Worm (Caenorhabditis elegans) whole organism, mixed stage, embryonic: Measurements from ENCODE around the gene T26G10.3.

Experiments
- M03D4.4 ChIP-seq: sonication (generic microtip); optimal IDR thresholded peaks from 2 replicates; lab custom pipeline; 2017; ENCODE audit warnings: mild to moderate bottlenecking, missing genetic modification characterization, missing compliant biosample characterization
- bed-3 ChIP-seq: fragments of 200-800 bp; sonication (Bioruptor generic); optimal IDR thresholded peaks from 3 replicates; lab custom pipeline; 2018; ENCODE audit warnings: mild to moderate bottlenecking, missing genetic modification characterization, moderate library complexity, missing compliant biosample characterization
- blmp-1 ChIP-seq: fragments of 150-350 bp; optimal IDR thresholded peaks from 2 replicates; lab custom pipeline; 2014; ENCODE audit warnings: missing biosample characterization, missing genetic modification characterization
- ceh-39 ChIP-seq: fragments of 150-350 bp; optimal IDR thresholded peaks from 2 replicates; lab custom pipeline; 2014; ENCODE audit warnings: missing biosample characterization, missing genetic modification characterization
- ceh-43 ChIP-seq: fragments of 200-800 bp; sonication (Bioruptor generic); optimal IDR thresholded peaks from 2 replicates; lab custom pipeline; 2018; ENCODE audit warnings: mild to moderate bottlenecking, missing genetic modification characterization, moderate library complexity, missing compliant biosample characterization
- ceh-83 ChIP-seq: fragments of 200-800 bp; sonication (Bioruptor generic); optimal IDR thresholded peaks from 2 replicates; lab custom pipeline; 2018; ENCODE audit warnings: mild to moderate bottlenecking, missing genetic modification characterization, missing compliant biosample characterization
- ces-1 ChIP-seq: fragments of 150-350 bp; optimal IDR thresholded peaks from 2 replicates; lab custom pipeline; 2014; ENCODE audit warnings: missing biosample characterization, missing genetic modification reagents, missing genetic modification characterization
- cnd-1 ChIP-seq: fragments of 200-800 bp; sonication (Bioruptor generic); optimal IDR thresholded peaks from 2 replicates; lab custom pipeline; 2018; ENCODE audit warnings: mild to moderate bottlenecking, missing genetic modification characterization, missing compliant biosample characterization
- drap-1 ChIP-seq: fragments of 200-800 bp; sonication (Bioruptor generic); optimal IDR thresholded peaks from 3 replicates; lab custom pipeline; 2018; ENCODE audit warnings: mild to moderate bottlenecking, missing genetic modification characterization, missing compliant biosample characterization
- elt-1 ChIP-seq: sonication (generic microtip); optimal IDR thresholded peaks from 2 replicates; lab custom pipeline; 2017; ENCODE audit warnings: missing genetic modification characterization, mild to moderate bottlenecking, missing compliant biosample characterization, antibody characterized with exemption, moderate library complexity, borderline replicate concordance; ENCODE audit not compliant: insufficient read depth
- elt-3 ChIP-seq: fragments of 150-350 bp; optimal IDR thresholded peaks from 2 replicates; lab custom pipeline; 2014; ENCODE audit warnings: missing biosample characterization, missing genetic modification characterization
- flh-1 ChIP-seq: fragments of 200-800 bp; sonication (Bioruptor generic); optimal IDR thresholded peaks from 2 replicates; lab custom pipeline; 2018; ENCODE audit warnings: mild to moderate bottlenecking, missing genetic modification characterization, moderate library complexity, missing compliant biosample characterization
- ham-2 ChIP-seq: fragments of 200-800 bp; sonication (Bioruptor generic); optimal IDR thresholded peaks from 2 replicates; lab custom pipeline; 2018; ENCODE audit warnings: mild to moderate bottlenecking, missing genetic modification characterization, missing compliant biosample characterization
- hlh-1 ChIP-seq: fragments of 150-350 bp; optimal IDR thresholded peaks from 2 replicates; lab custom pipeline; 2014; ENCODE audit warnings: missing biosample characterization, missing genetic modification reagents, missing genetic modification characterization
- lin-13 ChIP-seq: fragments of 150-350 bp; optimal IDR thresholded peaks from 2 replicates; lab custom pipeline; 2014; ENCODE audit warnings: missing biosample characterization, missing genetic modification characterization
- lin-32 ChIP-seq: fragments of 200-800 bp; sonication (Bioruptor generic); optimal IDR thresholded peaks from 2 replicates; lab custom pipeline; 2018; ENCODE audit warnings: mild to moderate bottlenecking, missing genetic modification characterization, missing compliant biosample characterization
- lsy-2 ChIP-seq: fragments of 150-350 bp; optimal IDR thresholded peaks from 2 replicates; lab custom pipeline; 2014; ENCODE audit warnings: missing biosample characterization, missing genetic modification characterization
- mab-5 ChIP-seq: fragments of 150-350 bp; optimal IDR thresholded peaks from 2 replicates; lab custom pipeline; 2014; ENCODE audit warnings: missing biosample characterization, missing genetic modification characterization
- mep-1 ChIP-seq: fragments of 150-350 bp; optimal IDR thresholded peaks from 2 replicates; lab custom pipeline; 2017; ENCODE audit warnings: missing biosample characterization, missing genetic modification reagents, missing genetic modification characterization, inconsistent platforms
- mls-2 ChIP-seq: sonication (generic microtip); optimal IDR thresholded peaks from 2 replicates; lab custom pipeline; 2016; ENCODE audit warnings: mild to moderate bottlenecking, missing genetic modification characterization, moderate library complexity, missing compliant biosample characterization
- nhr-12 ChIP-seq: fragments of 150-350 bp; optimal IDR thresholded peaks from 2 replicates; lab custom pipeline; 2014; ENCODE audit warnings: missing biosample characterization, missing genetic modification characterization
- nhr-2 ChIP-seq: fragments of 150-350 bp; optimal IDR thresholded peaks from 2 replicates; lab custom pipeline; 2014; ENCODE audit warnings: missing biosample characterization, missing genetic modification characterization
- nhr-237 ChIP-seq: fragments of 150-350 bp; optimal IDR thresholded peaks from 2 replicates; lab custom pipeline; 2014; ENCODE audit warnings: missing biosample characterization, missing genetic modification characterization
- nhr-28 ChIP-seq: fragments of 150-350 bp; optimal IDR thresholded peaks from 2 replicates; lab custom pipeline; 2014; ENCODE audit warnings: missing biosample characterization, missing genetic modification characterization
- nhr-76 ChIP-seq: sonication (generic microtip); optimal IDR thresholded peaks from 2 replicates; lab custom pipeline; 2017; ENCODE audit warnings: missing biosample characterization, missing genetic modification characterization
- pha-4 ChIP-seq: fragments of 150-350 bp; optimal IDR thresholded peaks from 2 replicates; lab custom pipeline; 2018; ENCODE audit warnings: missing biosample characterization, missing genetic modification reagents, missing genetic modification characterization
- sem-2 ChIP-seq: fragments of 200-800 bp; sonication (Bioruptor generic); optimal IDR thresholded peaks from 2 replicates; lab custom pipeline; 2018; ENCODE audit warnings: mild to moderate bottlenecking, missing genetic modification characterization, missing compliant biosample characterization
- snpc-4 ChIP-seq: fragments of 150-350 bp; optimal IDR thresholded peaks from 2 replicates; lab custom pipeline; 2014; ENCODE audit warnings: missing biosample characterization, missing genetic modification characterization
- sptf-1 ChIP-seq: sonication (generic microtip); optimal IDR thresholded peaks from 2 replicates; lab custom pipeline; 2017; ENCODE audit warnings: mild to moderate bottlenecking, missing genetic modification characterization, moderate library complexity, missing compliant biosample characterization
- tbx-8 ChIP-seq: fragments of 200-800 bp; sonication (Bioruptor generic); optimal IDR thresholded peaks from 2 replicates; lab custom pipeline; 2018; ENCODE audit warnings: mild to moderate bottlenecking, missing genetic modification characterization, moderate library complexity, missing compliant biosample characterization
- unc-120 ChIP-seq: sonication (generic microtip); optimal IDR thresholded peaks from 2 replicates; lab custom pipeline; 2017; ENCODE audit warnings: missing genetic modification characterization, missing compliant biosample characterization; ENCODE audit not compliant: poor library complexity, severe bottlenecking
- unc-39 ChIP-seq: fragments of 150-350 bp; optimal IDR thresholded peaks from 2 replicates; lab custom pipeline; 2014; ENCODE audit warnings: missing biosample characterization, missing genetic modification characterization
- unc-62 ChIP-seq: fragments of 150-350 bp; optimal IDR thresholded peaks from 2 replicates; lab custom pipeline; 2014; ENCODE audit warnings: missing biosample characterization, missing genetic modification reagents, missing genetic modification characterization
- zip-8 ChIP-seq: fragments of 150-350 bp; optimal IDR thresholded peaks from 2 replicates; lab custom pipeline; 2014; ENCODE audit warnings: missing biosample characterization, missing genetic modification characterization
- ztf-11 ChIP-seq: fragments of 150-350 bp; optimal IDR thresholded peaks from 2 replicates; lab custom pipeline; 2014; ENCODE audit warnings: missing biosample characterization, missing genetic modification characterization

The T26G10.3 gene

DNA sequence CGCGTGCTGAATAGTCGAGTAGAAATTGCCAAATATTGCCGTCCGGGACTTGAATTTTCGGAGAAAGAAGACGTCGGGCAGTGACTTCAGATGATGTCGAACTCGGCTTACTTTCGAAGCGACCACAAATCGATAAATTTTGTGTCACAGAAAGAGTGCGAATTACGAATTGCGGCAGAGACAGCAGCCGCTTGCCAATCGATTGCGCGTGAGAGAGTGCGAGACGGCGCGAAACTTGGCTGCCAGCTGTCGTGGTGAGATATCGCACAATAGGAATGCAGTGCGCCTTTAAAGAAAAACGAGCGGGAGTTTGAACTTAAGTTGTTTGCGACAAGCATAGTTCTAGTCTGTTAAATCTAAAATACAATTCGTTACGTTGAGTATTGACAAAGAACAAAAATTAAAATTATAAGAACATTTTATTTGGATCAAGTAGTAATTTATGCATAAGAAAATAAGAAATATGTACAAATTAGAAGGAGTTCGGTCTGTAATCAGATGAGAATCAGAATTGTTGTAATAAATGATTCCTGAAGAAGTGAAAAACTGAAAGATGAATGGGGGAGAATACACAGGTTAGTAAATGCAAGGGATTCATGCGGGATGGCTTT lies 30.3 kb upstream of the T26G10.3 start, which contains the start of gene pir-2:
Gene pir-2 (minus strand): TSS at position 218 of the 611 bp plus-strand sequence.
- TF ChIP-seq bed-3 (GFP tag; lab: Kevin White, UChicago) (no peak), sptf-1 (tag; lab: Kevin White, UChicago) (peak; percentile 73), ztf-11 (tag; lab: Kevin White, UChicago) (peak; percentile 63), sem-2 (GFP tag; lab: Kevin White, UChicago) (no peak), lin-13 (tag; lab: Kevin White, UChicago) (peak; percentile 28), nhr-2 (tag; lab: Kevin White, UChicago) (peak; percentile 12), ceh-43 (GFP tag; lab: Kevin White, UChicago) (no peak), tbx-8 (GFP tag; lab: Kevin White, UChicago) (no peak), ceh-39 (tag; lab: Kevin White, UChicago) (peak; percentile 93), unc-120 (tag; lab: Kevin White, UChicago) (peak; percentile 82), snpc-4 (no peak), ham-2 (GFP tag; lab: Kevin White, UChicago) (peak; percentile 69), M03D4.4 (no peak), mls-2 (tag; lab: Kevin White, UChicago) (peak; percentile 66), flh-1 (no peak), blmp-1 (no peak), lin-32 (GFP tag; lab: Kevin White, UChicago) (peak; percentile 83), nhr-12 (no peak), ceh-83 (GFP tag; lab: Kevin White, UChicago) (peak; percentile 66), mep-1 (tag; lab: Kevin White, UChicago) (peak; percentile 88), unc-62 (GFP tag; lab: Kevin White, UChicago) (peak; percentile 74), pha-4 (tag; lab: Kevin White, UChicago) (peak; percentile 83), nhr-28 (tag; lab: Kevin White, UChicago) (no peak), nhr-237 (peak; percentile 65), elt-3 (tag; lab: Kevin White, UChicago) (peak; percentile 8), nhr-76 (tag; lab: Kevin White, UChicago) (no peak), hlh-1 (tag; lab: Kevin White, UChicago) (peak; percentile 98), lsy-2 (tag; lab: Kevin White, UChicago) (peak; percentile 85), unc-39 (tag; lab: Kevin White, UChicago) (no peak), elt-1 (tag; lab: Kevin White, UChicago) (no peak), ces-1 (peak; percentile 84), drap-1 (GFP tag; lab: Kevin White, UChicago) (peak; percentile 32), mab-5 (no peak), cnd-1 (tag; lab: Kevin White, UChicago) (peak; percentile 94), zip-8 (no peak)
- TF ChIP-seq, all 35 proteins: peak for 20

DNA sequence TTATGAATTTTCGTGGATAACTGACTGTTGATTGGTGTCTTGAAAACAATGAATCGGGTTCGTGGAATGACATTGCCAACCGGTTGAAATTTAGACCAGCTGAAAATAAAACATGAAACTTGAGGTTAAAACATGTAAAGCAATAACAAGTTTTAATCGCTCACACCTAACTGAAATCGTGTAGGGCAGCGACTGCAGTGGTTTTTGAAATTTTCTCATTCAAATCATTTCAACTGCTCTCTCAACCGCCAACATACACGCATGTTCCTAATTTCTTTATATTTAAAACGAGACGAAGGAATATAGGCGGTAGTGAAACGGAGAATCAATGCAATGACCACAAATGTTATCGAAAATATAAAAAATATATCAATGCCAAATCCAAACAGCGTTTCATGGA lies 29.6 kb upstream of the T26G10.3 start:
- no peak for TF ChIP-seq ceh-39 (tag; lab: Kevin White, UChicago)
- no peak for TF ChIP-seq mls-2 (tag; lab: Kevin White, UChicago)
- TF ChIP-seq elt-1 (tag; lab: Kevin White, UChicago): no peak
- TF ChIP-seq elt-3 (tag; lab: Kevin White, UChicago): no peak
- TF ChIP-seq nhr-2 (tag; lab: Kevin White, UChicago): no peak
- no peak for TF ChIP-seq cnd-1 (tag; lab: Kevin White, UChicago)
- no peak for TF ChIP-seq unc-39 (tag; lab: Kevin White, UChicago)
- no peak for TF ChIP-seq unc-120 (tag; lab: Kevin White, UChicago)
- no peak for TF ChIP-seq unc-62 (GFP tag; lab: Kevin White, UChicago)
- no peak for TF ChIP-seq ztf-11 (tag; lab: Kevin White, UChicago)
- TF ChIP-seq nhr-76 (tag; lab: Kevin White, UChicago): no peak
- no peak for TF ChIP-seq pha-4 (tag; lab: Kevin White, UChicago)
- TF ChIP-seq mep-1 (tag; lab: Kevin White, UChicago): no peak

- TF ChIP-seq cnd-1 (tag; lab: Kevin White, UChicago) (no peak), unc-62 (GFP tag; lab: Kevin White, UChicago) (no peak), pha-4 (tag; lab: Kevin White, UChicago) (no peak), ham-2 (GFP tag; lab: Kevin White, UChicago) (no peak), elt-1 (tag; lab: Kevin White, UChicago) (no peak), flh-1 (no peak), lin-32 (GFP tag; lab: Kevin White, UChicago) (no peak), sem-2 (GFP tag; lab: Kevin White, UChicago) (no peak), nhr-237 (no peak), drap-1 (GFP tag; lab: Kevin White, UChicago) (no peak), elt-3 (tag; lab: Kevin White, UChicago) (no peak), snpc-4 (no peak), nhr-12 (no peak), blmp-1 (no peak)
These were observed 27.9 kb upstream of the T26G10.3 start, which contains the start of gene emb-30 for ce11 chrIII:9441133-9441532. Gene emb-30, minus strand, starts transcription at chrIII:9441460.
